Fruit fly (Drosophila melanogaster) whole organism, embryonic: Measurements from ENCODE around the gene Lnk.

Source experiments
- Atf-2 ChIP-seq: fragments of 200-800 bp; sonication (Bioruptor generic); optimal IDR thresholded peaks from 2 replicates; lab custom pipeline; 2016; ENCODE audit warnings: missing biosample characterization, missing genetic modification characterization
- Atf6 ChIP-seq: fragments of 200-800 bp; sonication (Bioruptor generic); IDR thresholded peaks from 2 replicates; pipeline ENCODE4 v1.3.6; 2022; ENCODE audit warnings: missing biosample characterization, missing genetic modification characterization
- CG10209 ChIP-seq: fragments of 200-800 bp; sonication (Bioruptor generic); optimal IDR thresholded peaks from 3 replicates; lab custom pipeline; 2017; ENCODE audit warnings: missing biosample characterization, mild to moderate bottlenecking, missing genetic modification characterization, missing genetic modification reagents
- CG10654 ChIP-seq: fragments of 200-800 bp; sonication (Bioruptor generic); optimal IDR thresholded peaks from 2 replicates; lab custom pipeline; 2016; ENCODE audit warnings: missing biosample characterization, missing genetic modification characterization
- CG10979 ChIP-seq: fragments of 200-800 bp; sonication (Bioruptor generic); optimal IDR thresholded peaks from 2 replicates; lab custom pipeline; 2018; ENCODE audit warnings: missing biosample characterization, mild to moderate bottlenecking, missing genetic modification characterization, moderate library complexity
- CG11456 ChIP-seq: fragments of 200-800 bp; sonication (Bioruptor generic); IDR thresholded peaks from 3 replicates; pipeline ENCODE4 v1.3.6; 2022; ENCODE audit warnings: missing biosample characterization, missing genetic modification characterization
- CG12155 ChIP-seq: fragments of 200-800 bp; sonication (Bioruptor generic); optimal IDR thresholded peaks from 3 replicates; lab custom pipeline; 2016; ENCODE audit warnings: missing biosample characterization, missing genetic modification characterization
- CG12236 ChIP-seq: fragments of 200-800 bp; sonication (Bioruptor generic); optimal IDR thresholded peaks from 2 replicates; lab custom pipeline; 2016; ENCODE audit warnings: missing biosample characterization, missing genetic modification characterization
- CG13296 ChIP-seq: fragments of 200-800 bp; sonication (Bioruptor generic); optimal IDR thresholded peaks from 3 replicates; lab custom pipeline; 2018; ENCODE audit warnings: missing biosample characterization, mild to moderate bottlenecking, missing genetic modification characterization
- CG2129 ChIP-seq: fragments of 200-800 bp; sonication (Bioruptor generic); IDR thresholded peaks from 2 replicates; pipeline ENCODE4 v1.3.6; 2022; ENCODE audit warnings: missing biosample characterization, missing genetic modification characterization; ENCODE audit not compliant: partially characterized antibody
- CG2202 ChIP-seq: fragments of 200-800 bp; sonication (Bioruptor generic); optimal IDR thresholded peaks from 2 replicates; lab custom pipeline; 2018; ENCODE audit warnings: missing biosample characterization, mild to moderate bottlenecking, missing genetic modification characterization
- CG3847 ChIP-seq: fragments of 200-800 bp; sonication (Bioruptor generic); IDR thresholded peaks from 2 replicates; pipeline ENCODE4 v1.3.6; 2022; ENCODE audit warnings: missing biosample characterization, missing genetic modification characterization
- CG4404 ChIP-seq: fragments of 200-800 bp; sonication (Bioruptor generic); IDR thresholded peaks from 2 replicates; pipeline ENCODE4 v1.3.6; 2022; ENCODE audit warnings: missing biosample characterization, missing genetic modification characterization
- CG4424 ChIP-seq: fragments of 200-800 bp; sonication (Bioruptor generic); optimal IDR thresholded peaks from 3 replicates; lab custom pipeline; 2016; ENCODE audit warnings: missing biosample characterization, missing genetic modification characterization
- CG7928 ChIP-seq: fragments of 200-800 bp; sonication (Bioruptor generic); optimal IDR thresholded peaks from 2 replicates; lab custom pipeline; 2017; ENCODE audit warnings: missing biosample characterization, mild to moderate bottlenecking, missing genetic modification characterization
- Deaf1 ChIP-seq: fragments of 200-800 bp; optimal IDR thresholded peaks from 3 replicates; lab custom pipeline; 2019; ENCODE audit warnings: missing biosample characterization, mild to moderate bottlenecking, missing genetic modification characterization, moderate library complexity
- Elba2 ChIP-seq: fragments of 200-800 bp; sonication (Bioruptor generic); optimal IDR thresholded peaks from 3 replicates; lab custom pipeline; 2016; ENCODE audit warnings: missing biosample characterization, missing genetic modification characterization
- Ets97D ChIP-seq: fragments of 200-800 bp; sonication (Bioruptor generic); optimal IDR thresholded peaks from 3 replicates; lab custom pipeline; 2016; ENCODE audit warnings: missing biosample characterization, missing genetic modification characterization
- Fer3 ChIP-seq: fragments of 200-800 bp; sonication (Bioruptor generic); optimal IDR thresholded peaks from 2 replicates; lab custom pipeline; 2018; ENCODE audit warnings: missing biosample characterization, mild to moderate bottlenecking, missing genetic modification characterization, moderate library complexity
- HLH4C ChIP-seq: fragments of 200-800 bp; sonication (Bioruptor generic); IDR thresholded peaks from 3 replicates; pipeline ENCODE4 v1.3.6; 2022; ENCODE audit warnings: missing biosample characterization, missing genetic modification characterization; ENCODE audit not compliant: partially characterized antibody
- HmgZ ChIP-seq: fragments of 200-800 bp; sonication (Bioruptor generic); optimal IDR thresholded peaks from 2 replicates; lab custom pipeline; 2018; ENCODE audit warnings: missing biosample characterization, mild to moderate bottlenecking, missing genetic modification characterization
- Hmr ChIP-seq: fragments of 200-800 bp; sonication (Bioruptor generic); optimal IDR thresholded peaks from 3 replicates; lab custom pipeline; 2017; ENCODE audit warnings: mild to moderate bottlenecking, missing biosample characterization, missing genetic modification reagents, missing genetic modification characterization
- Hsf ChIP-seq: fragments of 200-800 bp; sonication (Bioruptor generic); optimal IDR thresholded peaks from 3 replicates; lab custom pipeline; 2016; ENCODE audit warnings: missing biosample characterization, missing genetic modification characterization
- Lpt ChIP-seq: fragments of >200 bp; optimal IDR thresholded peaks from 2 replicates; lab custom pipeline; 2018; ENCODE audit warnings: missing biosample characterization, missing genetic modification characterization
- NC2β ChIP-seq: fragments of 200-800 bp; sonication (Bioruptor generic); optimal IDR thresholded peaks from 2 replicates; lab custom pipeline; 2016; ENCODE audit warnings: missing biosample characterization, missing genetic modification characterization
- Rfx ChIP-seq: fragments of 200-800 bp; sonication (Bioruptor generic); IDR thresholded peaks from 2 replicates; pipeline ENCODE4 v1.3.6; 2022; ENCODE audit warnings: missing biosample characterization, missing genetic modification characterization
- TFAM ChIP-seq: fragments of 200-800 bp; sonication (Bioruptor generic); optimal IDR thresholded peaks from 2 replicates; lab custom pipeline; 2017; ENCODE audit warnings: missing biosample characterization, missing genetic modification characterization, inconsistent platforms
- Taf1 ChIP-seq: fragments of 200-800 bp; sonication (Bioruptor generic); IDR thresholded peaks from 2 replicates; pipeline ENCODE4 v1.3.6; 2022; ENCODE audit warnings: missing biosample characterization, missing genetic modification characterization
- Tbp ChIP-seq: fragments of >200 bp; optimal IDR thresholded peaks from 2 replicates; lab custom pipeline; 2018; ENCODE audit warnings: missing biosample characterization, missing genetic modification characterization
- Xbp1 ChIP-seq: fragments of 200-800 bp; sonication (Bioruptor generic); optimal IDR thresholded peaks from 3 replicates; lab custom pipeline; 2016; ENCODE audit warnings: missing biosample characterization, mild to moderate bottlenecking, missing genetic modification characterization
- ap ChIP-seq: fragments of 200-800 bp; sonication (Bioruptor generic); IDR thresholded peaks from 2 replicates; pipeline ENCODE4 v1.3.6; 2022; ENCODE audit warnings: missing biosample characterization, missing genetic modification characterization
- ash1 ChIP-seq: fragments of 200-800 bp; sonication (Bioruptor generic); optimal IDR thresholded peaks from 2 replicates; lab custom pipeline; 2018; ENCODE audit warnings: missing biosample characterization, mild to moderate bottlenecking, missing genetic modification characterization
- bcd ChIP-seq: fragments of 200-800 bp; sonication (Bioruptor generic); optimal IDR thresholded peaks from 2 replicates; lab custom pipeline; 2017; ENCODE audit warnings: missing biosample characterization, mild to moderate bottlenecking, missing genetic modification characterization
- bigmax ChIP-seq: fragments of 200-800 bp; sonication (Bioruptor generic); optimal IDR thresholded peaks from 2 replicates; lab custom pipeline; 2018; ENCODE audit warnings: missing biosample characterization, mild to moderate bottlenecking, missing genetic modification characterization
- chif ChIP-seq, 2 experiments: fragments of 200-800 bp; sonication (Bioruptor generic); optimal IDR thresholded peaks; 3 replicates each; lab custom pipeline; 2016; ENCODE audit warnings: missing biosample characterization in 2 of 2, missing genetic modification characterization in 2 of 2
- chinmo ChIP-seq: fragments of 200-800 bp; sonication (Bioruptor generic); IDR thresholded peaks from 4 replicates; pipeline ENCODE4 v1.3.6; 2022; ENCODE audit warnings: missing biosample characterization, missing genetic modification characterization; ENCODE audit not compliant: partially characterized antibody
- chm ChIP-seq: fragments of 200-800 bp; sonication (Bioruptor generic); IDR thresholded peaks from 2 replicates; pipeline ENCODE4 v1.3.6; 2022; ENCODE audit warnings: missing biosample characterization, missing genetic modification characterization
- croc ChIP-seq: fragments of 200-800 bp; sonication (Bioruptor generic); conservative IDR thresholded peaks from 3 replicates; pipeline ENCODE4 v1.3.6; 2022; ENCODE audit warnings: missing biosample characterization, missing genetic modification characterization
- cwo ChIP-seq: fragments of 200-800 bp; sonication (Bioruptor generic); optimal IDR thresholded peaks from 3 replicates; lab custom pipeline; 2017; ENCODE audit warnings: missing biosample characterization, missing genetic modification characterization, mild to moderate bottlenecking, moderate library complexity, missing genetic modification reagents
- da ChIP-seq: fragments of 200-800 bp; sonication (Bioruptor generic); optimal IDR thresholded peaks from 2 replicates; lab custom pipeline; 2016; ENCODE audit warnings: missing biosample characterization, missing genetic modification characterization
- dm ChIP-seq: fragments of 200-800 bp; sonication (Bioruptor generic); optimal IDR thresholded peaks from 3 replicates; lab custom pipeline; 2016; ENCODE audit warnings: missing biosample characterization, missing genetic modification characterization
- ftz-f1 ChIP-seq: fragments of 200-800 bp; sonication (Bioruptor generic); optimal IDR thresholded peaks from 2 replicates; lab custom pipeline; 2016; ENCODE audit warnings: missing biosample characterization, missing genetic modification characterization
- gce ChIP-seq: fragments of 200-800 bp; sonication (Bioruptor generic); IDR thresholded peaks from 3 replicates; pipeline ENCODE4 v1.3.6; 2022; ENCODE audit warnings: missing biosample characterization, missing genetic modification characterization
- gcm2 ChIP-seq: fragments of 200-800 bp; sonication (Bioruptor generic); optimal IDR thresholded peaks from 2 replicates; lab custom pipeline; 2016; ENCODE audit warnings: missing biosample characterization, missing genetic modification characterization
- gem ChIP-seq: fragments of 200-800 bp; sonication (Bioruptor generic); optimal IDR thresholded peaks from 2 replicates; lab custom pipeline; 2019; ENCODE audit warnings: missing biosample characterization, mild to moderate bottlenecking, missing genetic modification characterization, moderate library complexity
- gro ChIP-seq: fragments of 200-800 bp; sonication (Bioruptor generic); optimal IDR thresholded peaks from 2 replicates; lab custom pipeline; 2016; ENCODE audit warnings: missing biosample characterization, missing genetic modification characterization
- jigr1 ChIP-seq: fragments of 200-800 bp; sonication (Bioruptor generic); IDR thresholded peaks from 3 replicates; pipeline ENCODE4 v1.3.6; 2022; ENCODE audit warnings: missing biosample characterization, missing genetic modification characterization
- klu ChIP-seq: fragments of 200-800 bp; sonication (Bioruptor generic); IDR thresholded peaks from 2 replicates; pipeline ENCODE4 v1.3.6; 2022; ENCODE audit warnings: missing biosample characterization, missing genetic modification characterization
- peb ChIP-seq: fragments of 200-800 bp; sonication (Bioruptor generic); IDR thresholded peaks from 2 replicates; pipeline ENCODE4 v1.3.6; 2022; ENCODE audit warnings: missing biosample characterization, missing genetic modification characterization
- pzg ChIP-seq: fragments of 200-800 bp; sonication (Bioruptor generic); optimal IDR thresholded peaks from 3 replicates; lab custom pipeline; 2018; ENCODE audit warnings: missing biosample characterization, mild to moderate bottlenecking, missing genetic modification characterization, moderate library complexity
- seq ChIP-seq: fragments of 200-800 bp; sonication (Bioruptor generic); IDR thresholded peaks from 2 replicates; pipeline ENCODE4 v1.3.6; 2022; ENCODE audit warnings: missing biosample characterization, missing genetic modification characterization

The Lnk gene

dm6 chr3R:25879324-25879766 is 9.0 kb upstream of the Lnk start (continued):
- TF ChIP-seq Lpt (GFP tag; lab: Kevin White, UChicago) (no peak), CG2202 (tag; lab: Kevin White, UChicago) (peak; percentile 65), pzg (GFP tag; lab: Kevin White, UChicago) (no peak), jigr1 (no peak), seq (GFP tag; lab: Robert Waterston, UW) (peak; percentile 68), HLH4C (GFP tag; lab: Robert Waterston, UW) (no peak), gcm2 (peak; percentile 54), gro (GFP tag; lab: Kevin White, UChicago) (peak; percentile 34), ash1 (GFP tag; lab: Kevin White, UChicago) (no peak), Rfx (peak; percentile 89), CG3847 (GFP tag; lab: Robert Waterston, UW) (no peak; the same call in none of the 2 replicates), bigmax (GFP tag; lab: Kevin White, UChicago) (no peak), peb (GFP tag; lab: Robert Waterston, UW) (peak; percentile 46; the same call in 1 of the 2 replicates), chm (GFP tag; lab: Robert Waterston, UW) (no peak; the same call in 1 of the 2 replicates), gem (tag; lab: Kevin White, UChicago) (peak; percentile 85), ap (GFP tag; lab: Robert Waterston, UW) (peak; percentile 72), Xbp1 (GFP tag; lab: Kevin White, UChicago) (peak; percentile 84), da (GFP tag; lab: Kevin White, UChicago) (peak; percentile 19), HmgZ (tag; lab: Kevin White, UChicago) (peak; percentile 52), chinmo (GFP tag; lab: Robert Waterston, UW) (no peak), Tbp (GFP tag; lab: Kevin White, UChicago) (no peak), ftz-f1 (GFP tag; lab: Kevin White, UChicago) (no peak), CG4424 (GFP tag; lab: Kevin White, UChicago) (peak; percentile 80), Hmr (peak; percentile 35), Atf-2 (GFP tag; lab: Kevin White, UChicago) (peak; percentile 72), Hsf (GFP tag; lab: Kevin White, UChicago) (peak; percentile 73), CG12155 (peak; percentile 50), dm (GFP tag; lab: Kevin White, UChicago) (peak; percentile 40), NC2β (GFP tag; lab: Kevin White, UChicago) (peak; percentile 70), chif (GFP tag; optimal IDR thresholded peaks at IDR 0.05; lab: Kevin White, UChicago) (peak; percentile 48 to 77), Deaf1 (tag; lab: Kevin White, UChicago) (peak; percentile 50), TFAM (GFP tag; lab: Kevin White, UChicago) (peak; percentile 15), Elba2 (GFP tag; lab: Kevin White, UChicago) (no peak), Atf6 (peak; percentile 65; the same call in 1 of the 2 replicates), CG13296 (peak; percentile 62), Ets97D (peak; percentile 55), CG10979 (tag; lab: Kevin White, UChicago) (peak; percentile 88), cwo (GFP tag; lab: Kevin White, UChicago) (peak; percentile 47), CG10654 (peak; percentile 65), gce (GFP tag; lab: Robert Waterston, UW) (peak; percentile 56; the same call in 1 of the 3 replicates), Taf1 (peak; percentile 49), bcd (GFP tag; lab: Kevin White, UChicago) (peak; percentile 74), CG12236 (GFP tag; lab: Kevin White, UChicago) (peak; percentile 25), CG11456 (GFP tag; lab: Robert Waterston, UW) (no peak), CG10209 (GFP tag; lab: Kevin White, UChicago) (peak; percentile 54), croc (peak; percentile 68; the same call in 2 of the 3 replicates), CG2129 (no peak), CG4404 (GFP tag; lab: Robert Waterston, UW) (no peak), Fer3 (tag; lab: Kevin White, UChicago) (peak; percentile 74), klu (GFP tag; lab: Robert Waterston, UW) (peak; percentile 56; the same call in 1 of the 2 replicates), CG7928 (GFP tag; lab: Kevin White, UChicago) (no peak)
